Fruit fly (Drosophila melanogaster) whole organism, embryonic: ENCODE results near the gene REG.

Experiments used
- Abd-B ChIP-seq: fragments of 200-800 bp; sonication (Bioruptor generic); optimal IDR thresholded peaks from 2 replicates; lab custom pipeline; 2018; ENCODE audit warnings: missing biosample characterization, mild to moderate bottlenecking, missing genetic modification characterization, moderate library complexity
- Atf3 ChIP-seq: fragments of 200-800 bp; sonication (Bioruptor generic); optimal IDR thresholded peaks from 3 replicates; lab custom pipeline; 2016; ENCODE audit warnings: missing biosample characterization, missing genetic modification characterization
- CG10274 ChIP-seq: fragments of 200-800 bp; sonication (Bioruptor generic); optimal IDR thresholded peaks from 3 replicates; lab custom pipeline; 2017; ENCODE audit warnings: missing biosample characterization, mild to moderate bottlenecking, missing genetic modification characterization
- CG10366 ChIP-seq: fragments of 200-800 bp; sonication (Bioruptor generic); IDR thresholded peaks from 2 replicates; pipeline ENCODE4 v1.3.6; 2022; ENCODE audit warnings: missing biosample characterization, missing genetic modification characterization
- CG10654 ChIP-seq: fragments of 200-800 bp; sonication (Bioruptor generic); optimal IDR thresholded peaks from 2 replicates; lab custom pipeline; 2016; ENCODE audit warnings: missing biosample characterization, missing genetic modification characterization
- CG12236 ChIP-seq: fragments of 200-800 bp; sonication (Bioruptor generic); optimal IDR thresholded peaks from 2 replicates; lab custom pipeline; 2016; ENCODE audit warnings: missing biosample characterization, missing genetic modification characterization
- CG14667 ChIP-seq: fragments of 200-800 bp; sonication (Bioruptor generic); IDR thresholded peaks from 2 replicates; pipeline ENCODE4 v1.3.6; 2022; ENCODE audit warnings: missing biosample characterization, missing genetic modification characterization
- CG14860 ChIP-seq: fragments of 200-800 bp; sonication (Bioruptor generic); IDR thresholded peaks from 3 replicates; pipeline ENCODE4 v1.3.6; 2022; ENCODE audit warnings: missing biosample characterization, missing genetic modification characterization; ENCODE audit not compliant: partially characterized antibody
- CG16863 ChIP-seq: fragments of 200-800 bp; sonication (Bioruptor generic); optimal IDR thresholded peaks from 3 replicates; lab custom pipeline; 2016; ENCODE audit warnings: missing biosample characterization, missing genetic modification characterization
- CG17361 ChIP-seq: fragments of 200-800 bp; sonication (Bioruptor generic); IDR thresholded peaks from 3 replicates; pipeline ENCODE4 v1.3.6; 2022; ENCODE audit warnings: missing biosample characterization, missing genetic modification characterization
- CG17385 ChIP-seq: fragments of 200-800 bp; sonication (Bioruptor generic); optimal IDR thresholded peaks from 3 replicates; lab custom pipeline; 2018; ENCODE audit warnings: missing biosample characterization, mild to moderate bottlenecking, missing genetic modification characterization
- CG1832 ChIP-seq: fragments of 200-800 bp; sonication (Bioruptor generic); optimal IDR thresholded peaks from 2 replicates; lab custom pipeline; 2017; ENCODE audit warnings: missing biosample characterization, mild to moderate bottlenecking, missing genetic modification characterization, inconsistent platforms
- CG2889 ChIP-seq: fragments of 200-800 bp; sonication (Bioruptor generic); IDR thresholded peaks from 3 replicates; pipeline ENCODE4 v1.3.6; 2022; ENCODE audit warnings: missing biosample characterization, missing genetic modification characterization
- CG3847 ChIP-seq: fragments of 200-800 bp; sonication (Bioruptor generic); IDR thresholded peaks from 2 replicates; pipeline ENCODE4 v1.3.6; 2022; ENCODE audit warnings: missing biosample characterization, missing genetic modification characterization
- CG4328 ChIP-seq: fragments of 200-800 bp; sonication (Bioruptor generic); optimal IDR thresholded peaks from 3 replicates; lab custom pipeline; 2017; ENCODE audit warnings: missing biosample characterization, missing genetic modification reagents, missing genetic modification characterization
- CG6254 ChIP-seq: fragments of 200-800 bp; sonication (Bioruptor generic); optimal IDR thresholded peaks from 3 replicates; lab custom pipeline; 2017; ENCODE audit warnings: mild to moderate bottlenecking, missing biosample characterization, missing genetic modification reagents, missing genetic modification characterization
- CG7786 ChIP-seq: fragments of 200-800 bp; sonication (Bioruptor generic); optimal IDR thresholded peaks from 2 replicates; lab custom pipeline; 2016; ENCODE audit warnings: missing biosample characterization, missing genetic modification characterization
- CG9609 ChIP-seq: fragments of 200-800 bp; sonication (Bioruptor generic); optimal IDR thresholded peaks from 3 replicates; lab custom pipeline; 2016; ENCODE audit warnings: missing biosample characterization, missing genetic modification characterization
- Camta ChIP-seq: fragments of 200-800 bp; sonication (Bioruptor generic); optimal IDR thresholded peaks from 2 replicates; lab custom pipeline; 2016; ENCODE audit warnings: missing biosample characterization, missing genetic modification characterization
- Dbx ChIP-seq: fragments of 200-800 bp; sonication (Bioruptor generic); IDR thresholded peaks from 3 replicates; pipeline ENCODE4 v1.3.6; 2022; ENCODE audit warnings: missing biosample characterization, missing genetic modification characterization
- Drgx ChIP-seq: fragments of 200-800 bp; sonication (Bioruptor generic); IDR thresholded peaks from 2 replicates; pipeline ENCODE4 v1.3.6; 2022; ENCODE audit warnings: missing biosample characterization, missing genetic modification characterization
- Fer2 ChIP-seq: fragments of 200-800 bp; sonication (Bioruptor generic); optimal IDR thresholded peaks from 2 replicates; lab custom pipeline; 2018; ENCODE audit warnings: missing biosample characterization, mild to moderate bottlenecking, missing genetic modification characterization, moderate library complexity
- H2.0 ChIP-seq: fragments of 200-800 bp; sonication (Bioruptor generic); IDR thresholded peaks from 2 replicates; pipeline ENCODE4 v1.3.6; 2022; ENCODE audit warnings: missing biosample characterization, missing genetic modification characterization
- HmgD ChIP-seq: fragments of 200-800 bp; sonication (Bioruptor generic); optimal IDR thresholded peaks from 3 replicates; lab custom pipeline; 2016; ENCODE audit warnings: missing biosample characterization, missing genetic modification characterization
- Hmr ChIP-seq: fragments of 200-800 bp; sonication (Bioruptor generic); optimal IDR thresholded peaks from 3 replicates; lab custom pipeline; 2017; ENCODE audit warnings: mild to moderate bottlenecking, missing biosample characterization, missing genetic modification reagents, missing genetic modification characterization
- Lpt ChIP-seq: fragments of >200 bp; optimal IDR thresholded peaks from 2 replicates; lab custom pipeline; 2018; ENCODE audit warnings: missing biosample characterization, missing genetic modification characterization
- MBD-R2 ChIP-seq: fragments of 200-800 bp; sonication (Bioruptor generic); IDR thresholded peaks from 2 replicates; pipeline ENCODE4 v1.3.6; 2022; ENCODE audit warnings: missing biosample characterization, missing genetic modification characterization
- MTF-1 ChIP-seq: fragments of 200-800 bp; sonication (Bioruptor generic); optimal IDR thresholded peaks from 2 replicates; lab custom pipeline; 2018; ENCODE audit warnings: missing biosample characterization, mild to moderate bottlenecking, missing genetic modification characterization, borderline replicate concordance
- NC2β ChIP-seq: fragments of 200-800 bp; sonication (Bioruptor generic); optimal IDR thresholded peaks from 2 replicates; lab custom pipeline; 2016; ENCODE audit warnings: missing biosample characterization, missing genetic modification characterization
- Nf-YA ChIP-seq: fragments of 200-800 bp; sonication (Bioruptor generic); IDR thresholded peaks from 2 replicates; pipeline ENCODE4 v1.3.6; 2022; ENCODE audit warnings: missing biosample characterization, missing genetic modification characterization
- Nf-YC ChIP-seq: fragments of 200-800 bp; optimal IDR thresholded peaks from 3 replicates; lab custom pipeline; 2019; ENCODE audit warnings: missing biosample characterization, mild to moderate bottlenecking, missing genetic modification characterization, moderate library complexity
- Oli ChIP-seq: fragments of 200-800 bp; sonication (Bioruptor generic); optimal IDR thresholded peaks from 2 replicates; lab custom pipeline; 2018; ENCODE audit warnings: missing biosample characterization, mild to moderate bottlenecking, missing genetic modification characterization, moderate library complexity
- Ravus ChIP-seq: fragments of 200-800 bp; sonication (Bioruptor generic); IDR thresholded peaks from 2 replicates; pipeline ENCODE4 v1.3.6; 2022; ENCODE audit warnings: missing biosample characterization, missing genetic modification characterization
- Rfx ChIP-seq: fragments of 200-800 bp; sonication (Bioruptor generic); IDR thresholded peaks from 2 replicates; pipeline ENCODE4 v1.3.6; 2022; ENCODE audit warnings: missing biosample characterization, missing genetic modification characterization
- ase ChIP-seq: fragments of 200-800 bp; sonication (Bioruptor generic); IDR thresholded peaks from 3 replicates; pipeline ENCODE4 v1.3.6; 2022; ENCODE audit warnings: missing biosample characterization, missing genetic modification characterization
- dimm ChIP-seq: fragments of 200-800 bp; sonication (Bioruptor generic); IDR thresholded peaks from 2 replicates; pipeline ENCODE4 v1.3.6; 2022; ENCODE audit warnings: missing biosample characterization, missing genetic modification characterization
- dmrt99B ChIP-seq: fragments of 200-800 bp; sonication (Bioruptor generic); optimal IDR thresholded peaks from 2 replicates; lab custom pipeline; 2018; ENCODE audit warnings: missing biosample characterization, mild to moderate bottlenecking, missing genetic modification characterization, moderate library complexity
- eyg ChIP-seq: fragments of 200-800 bp; sonication (Bioruptor generic); optimal IDR thresholded peaks from 3 replicates; lab custom pipeline; 2016; ENCODE audit warnings: missing biosample characterization, missing genetic modification characterization
- gro ChIP-seq: fragments of 200-800 bp; sonication (Bioruptor generic); optimal IDR thresholded peaks from 2 replicates; lab custom pipeline; 2016; ENCODE audit warnings: missing biosample characterization, missing genetic modification characterization
- insv ChIP-seq, 2 experiments: fragments of 200-800 bp; sonication (Bioruptor generic); optimal IDR thresholded peaks; 3 replicates each; lab custom pipeline; 2016 to 2018; ENCODE audit warnings: missing biosample characterization in 2 of 2, missing genetic modification characterization in 2 of 2
- luna ChIP-seq: fragments of 200-800 bp; sonication (Bioruptor generic); optimal IDR thresholded peaks from 2 replicates; lab custom pipeline; 2016; ENCODE audit warnings: missing biosample characterization, missing genetic modification characterization
- pan ChIP-seq, 4 experiments: fragments of >200 bp in 3 of 4; fragments of 200-800 bp in 1 of 4; sonication (Bioruptor generic) in 1 of 4; optimal IDR thresholded peaks in 3 of 4; IDR thresholded peaks in 1 of 4; 2 replicates each; pipeline versions ENCODE4 v1.3.6 to Lab custom; 2017 to 2022; ENCODE audit warnings: missing biosample characterization in 2 of 4, missing genetic modification characterization in 2 of 4, mixed read lengths in 1 of 4
- prd ChIP-seq, 3 experiments: fragments of >200 bp in 2 of 3; fragments of 200-800 bp in 1 of 3; sonication (Bioruptor generic) in 1 of 3; optimal IDR thresholded peaks in 2 of 3; IDR thresholded peaks in 1 of 3; 2 replicates in 2 of 3; 3 replicates in 1 of 3; pipeline versions ENCODE4 v1.3.6 to Lab custom; 2017 to 2022; ENCODE audit warnings: missing biosample characterization in 1 of 3, missing genetic modification characterization in 1 of 3
- repo ChIP-seq: fragments of 200-800 bp; sonication (Bioruptor generic); optimal IDR thresholded peaks from 2 replicates; lab custom pipeline; 2016; ENCODE audit warnings: missing biosample characterization, missing genetic modification characterization
- schlank ChIP-seq: fragments of 200-800 bp; sonication (Bioruptor generic); optimal IDR thresholded peaks from 2 replicates; lab custom pipeline; 2018; ENCODE audit warnings: missing biosample characterization, mild to moderate bottlenecking, missing genetic modification characterization
- tin ChIP-seq: fragments of 200-800 bp; sonication (Bioruptor generic); optimal IDR thresholded peaks from 3 replicates; lab custom pipeline; 2016; ENCODE audit warnings: missing biosample characterization, missing genetic modification characterization
- ttk ChIP-seq: fragments of 200-800 bp; sonication (Bioruptor generic); IDR thresholded peaks from 2 replicates; pipeline ENCODE4 v2.1.2; 2022; ENCODE audit warnings: missing biosample characterization, missing genetic modification characterization
- tx ChIP-seq: fragments of 200-800 bp; sonication (Bioruptor generic); optimal IDR thresholded peaks from 2 replicates; lab custom pipeline; 2016; ENCODE audit warnings: missing biosample characterization, missing genetic modification characterization
- wdn ChIP-seq: fragments of 200-800 bp; sonication (Bioruptor generic); IDR thresholded peaks from 2 replicates; pipeline ENCODE4 v1.3.6; 2022; ENCODE audit warnings: missing biosample characterization, missing genetic modification characterization
- zfh2 ChIP-seq: fragments of 200-800 bp; sonication (Bioruptor generic); optimal IDR thresholded peaks from 2 replicates; lab custom pipeline; 2016; ENCODE audit warnings: missing biosample characterization, missing genetic modification characterization

REG gene

dm6 chrX:13214056-13214455, 1.9 kb downstream of the REG start (continued):
- no peak for TF ChIP-seq CG4328 (GFP tag; lab: Kevin White, UChicago)
- peak; percentile 51; the same call in 1 of the 2 replicates for TF ChIP-seq H2.0 (GFP tag; lab: Robert Waterston, UW)
- TF ChIP-seq CG6254 (GFP tag; lab: Kevin White, UChicago): peak; percentile 0
- TF ChIP-seq Oli: peak; percentile 50
- peak; percentile 64; the same call in 2 of the 3 replicates for TF ChIP-seq Dbx
- TF ChIP-seq eyg: peak; percentile 46
- 0 out of 3 replicates have a peak, but pooled peaks have one; percentile 7 for TF ChIP-seq CG2889
- no peak for TF ChIP-seq CG1832
- TF ChIP-seq HmgD (GFP tag; lab: Kevin White, UChicago): peak; percentile 69
- TF ChIP-seq CG9609: peak; percentile 64
- peak; percentile 74 for TF ChIP-seq gro
- TF ChIP-seq Atf3: peak; percentile 42
- peak; percentile 45 for TF ChIP-seq CG12236 (GFP tag; lab: Kevin White, UChicago)
- TF ChIP-seq wdn: peak; percentile 50
- no peak for TF ChIP-seq pan (optimal IDR thresholded peaks at IDR 0.05; lab: Kevin White, UChicago)
- TF ChIP-seq pan (GFP tag; optimal IDR thresholded peaks at IDR 0.05 in 1 of 2, IDR thresholded peaks at IDR 0.05 in 1 of 2): peak in 1 of 2 experiments; percentile 70
- no peak for TF ChIP-seq schlank (tag; lab: Kevin White, UChicago)
- TF ChIP-seq CG14667 (GFP tag; lab: Robert Waterston, UW): peak; percentile 64
- peak; percentile 68 for TF ChIP-seq tin
- TF ChIP-seq dmrt99B: peak; percentile 66
- no peak for TF ChIP-seq dimm (GFP tag; lab: Robert Waterston, UW)
- TF ChIP-seq Drgx: peak; percentile 70
- TF ChIP-seq CG3847 (GFP tag; lab: Robert Waterston, UW): peak; percentile 39
- TF ChIP-seq Lpt (GFP tag; lab: Kevin White, UChicago): no peak
- TF ChIP-seq ase (GFP tag; lab: Robert Waterston, UW): peak; percentile 67; the same call in 2 of the 3 replicates
- TF ChIP-seq luna (GFP tag; lab: Kevin White, UChicago): peak; percentile 12
- peak; percentile 81 for TF ChIP-seq Rfx (GFP tag; lab: Robert Waterston, UW)
- peak; percentile 27 for TF ChIP-seq Abd-B (GFP tag; lab: Kevin White, UChicago)
- TF ChIP-seq CG17361 (GFP tag; lab: Robert Waterston, UW): peak; percentile 68; the same call in 2 of the 3 replicates
- TF ChIP-seq Nf-YA (GFP tag; lab: Robert Waterston, UW): peak; percentile 46; the same call in 1 of the 2 replicates
- TF ChIP-seq Fer2 (tag; lab: Kevin White, UChicago): no peak
- no peak for TF ChIP-seq insv (GFP tag; optimal IDR thresholded peaks at IDR 0.05; lab: Kevin White, UChicago)
- TF ChIP-seq tx (GFP tag; lab: Kevin White, UChicago): peak; percentile 61
- TF ChIP-seq CG16863: peak; percentile 59
- peak; percentile 35 for TF ChIP-seq MTF-1 (GFP tag; lab: Kevin White, UChicago)
- TF ChIP-seq Hmr: peak; percentile 54
- no peak for TF ChIP-seq CG14860
- TF ChIP-seq ttk (GFP tag; lab: Robert Waterston, UW): peak; percentile 56
- TF ChIP-seq MBD-R2 (GFP tag; lab: Robert Waterston, UW): peak; percentile 39; the same call in 1 of the 2 replicates
- TF ChIP-seq Nf-YC: peak; percentile 6
- no peak for TF ChIP-seq CG10274 (GFP tag; lab: Kevin White, UChicago)
- peak; percentile 61 for TF ChIP-seq NC2β (GFP tag; lab: Kevin White, UChicago)
- no peak; the same call in 1 of the 2 replicates for TF ChIP-seq Ravus (GFP tag; lab: Robert Waterston, UW)
- no peak for TF ChIP-seq prd (optimal IDR thresholded peaks at IDR 0.05; lab: Kevin White, UChicago)
- TF ChIP-seq prd (GFP tag; IDR thresholded peaks at IDR 0.05; lab: Robert Waterston, UW): peak; percentile 78
- TF ChIP-seq CG10654 (GFP tag; lab: Kevin White, UChicago): peak; percentile 33
- TF ChIP-seq CG7786: peak; percentile 49
- peak; percentile 48 for TF ChIP-seq repo
- peak; percentile 62; the same call in 1 of the 2 replicates for TF ChIP-seq CG10366
- peak; percentile 55 for TF ChIP-seq CG17385
- TF ChIP-seq Camta (GFP tag; lab: Kevin White, UChicago): peak; percentile 71
- TF ChIP-seq zfh2: peak; percentile 46
